Worm (Caenorhabditis elegans) whole organism, mixed stage, embryonic: ENCODE measurements around the gene B0432.1.

Source experiments
- M03D4.4 ChIP-seq: sonication (generic microtip); optimal IDR thresholded peaks from 2 replicates; lab custom pipeline; 2017; ENCODE audit warnings: mild to moderate bottlenecking, missing genetic modification characterization, missing compliant biosample characterization
- bed-3 ChIP-seq: fragments of 200-800 bp; sonication (Bioruptor generic); optimal IDR thresholded peaks from 3 replicates; lab custom pipeline; 2018; ENCODE audit warnings: mild to moderate bottlenecking, missing genetic modification characterization, moderate library complexity, missing compliant biosample characterization
- blmp-1 ChIP-seq: fragments of 150-350 bp; optimal IDR thresholded peaks from 2 replicates; lab custom pipeline; 2014; ENCODE audit warnings: missing biosample characterization, missing genetic modification characterization
- ceh-39 ChIP-seq: fragments of 150-350 bp; optimal IDR thresholded peaks from 2 replicates; lab custom pipeline; 2014; ENCODE audit warnings: missing biosample characterization, missing genetic modification characterization
- ceh-43 ChIP-seq: fragments of 200-800 bp; sonication (Bioruptor generic); optimal IDR thresholded peaks from 2 replicates; lab custom pipeline; 2018; ENCODE audit warnings: mild to moderate bottlenecking, missing genetic modification characterization, moderate library complexity, missing compliant biosample characterization
- ceh-83 ChIP-seq: fragments of 200-800 bp; sonication (Bioruptor generic); optimal IDR thresholded peaks from 2 replicates; lab custom pipeline; 2018; ENCODE audit warnings: mild to moderate bottlenecking, missing genetic modification characterization, missing compliant biosample characterization
- ces-1 ChIP-seq: fragments of 150-350 bp; optimal IDR thresholded peaks from 2 replicates; lab custom pipeline; 2014; ENCODE audit warnings: missing biosample characterization, missing genetic modification reagents, missing genetic modification characterization
- cnd-1 ChIP-seq: fragments of 200-800 bp; sonication (Bioruptor generic); optimal IDR thresholded peaks from 2 replicates; lab custom pipeline; 2018; ENCODE audit warnings: mild to moderate bottlenecking, missing genetic modification characterization, missing compliant biosample characterization
- drap-1 ChIP-seq: fragments of 200-800 bp; sonication (Bioruptor generic); optimal IDR thresholded peaks from 3 replicates; lab custom pipeline; 2018; ENCODE audit warnings: mild to moderate bottlenecking, missing genetic modification characterization, missing compliant biosample characterization
- elt-3 ChIP-seq: fragments of 150-350 bp; optimal IDR thresholded peaks from 2 replicates; lab custom pipeline; 2014; ENCODE audit warnings: missing biosample characterization, missing genetic modification characterization
- ham-2 ChIP-seq: fragments of 200-800 bp; sonication (Bioruptor generic); optimal IDR thresholded peaks from 2 replicates; lab custom pipeline; 2018; ENCODE audit warnings: mild to moderate bottlenecking, missing genetic modification characterization, missing compliant biosample characterization
- hlh-1 ChIP-seq: fragments of 150-350 bp; optimal IDR thresholded peaks from 2 replicates; lab custom pipeline; 2014; ENCODE audit warnings: missing biosample characterization, missing genetic modification reagents, missing genetic modification characterization
- lin-13 ChIP-seq: fragments of 150-350 bp; optimal IDR thresholded peaks from 2 replicates; lab custom pipeline; 2014; ENCODE audit warnings: missing biosample characterization, missing genetic modification characterization
- lin-32 ChIP-seq: fragments of 200-800 bp; sonication (Bioruptor generic); optimal IDR thresholded peaks from 2 replicates; lab custom pipeline; 2018; ENCODE audit warnings: mild to moderate bottlenecking, missing genetic modification characterization, missing compliant biosample characterization
- lsy-2 ChIP-seq: fragments of 150-350 bp; optimal IDR thresholded peaks from 2 replicates; lab custom pipeline; 2014; ENCODE audit warnings: missing biosample characterization, missing genetic modification characterization
- mab-5 ChIP-seq: fragments of 150-350 bp; optimal IDR thresholded peaks from 2 replicates; lab custom pipeline; 2014; ENCODE audit warnings: missing biosample characterization, missing genetic modification characterization
- mep-1 ChIP-seq: fragments of 150-350 bp; optimal IDR thresholded peaks from 2 replicates; lab custom pipeline; 2017; ENCODE audit warnings: missing biosample characterization, missing genetic modification reagents, missing genetic modification characterization, inconsistent platforms
- mls-2 ChIP-seq: sonication (generic microtip); optimal IDR thresholded peaks from 2 replicates; lab custom pipeline; 2016; ENCODE audit warnings: mild to moderate bottlenecking, missing genetic modification characterization, moderate library complexity, missing compliant biosample characterization
- nhr-2 ChIP-seq: fragments of 150-350 bp; optimal IDR thresholded peaks from 2 replicates; lab custom pipeline; 2014; ENCODE audit warnings: missing biosample characterization, missing genetic modification characterization
- nhr-237 ChIP-seq: fragments of 150-350 bp; optimal IDR thresholded peaks from 2 replicates; lab custom pipeline; 2014; ENCODE audit warnings: missing biosample characterization, missing genetic modification characterization
- nhr-28 ChIP-seq: fragments of 150-350 bp; optimal IDR thresholded peaks from 2 replicates; lab custom pipeline; 2014; ENCODE audit warnings: missing biosample characterization, missing genetic modification characterization
- nhr-76 ChIP-seq: sonication (generic microtip); optimal IDR thresholded peaks from 2 replicates; lab custom pipeline; 2017; ENCODE audit warnings: missing biosample characterization, missing genetic modification characterization
- pha-4 ChIP-seq: fragments of 150-350 bp; optimal IDR thresholded peaks from 2 replicates; lab custom pipeline; 2018; ENCODE audit warnings: missing biosample characterization, missing genetic modification reagents, missing genetic modification characterization
- sem-2 ChIP-seq: fragments of 200-800 bp; sonication (Bioruptor generic); optimal IDR thresholded peaks from 2 replicates; lab custom pipeline; 2018; ENCODE audit warnings: mild to moderate bottlenecking, missing genetic modification characterization, missing compliant biosample characterization
- snpc-4 ChIP-seq: fragments of 150-350 bp; optimal IDR thresholded peaks from 2 replicates; lab custom pipeline; 2014; ENCODE audit warnings: missing biosample characterization, missing genetic modification characterization
- sptf-1 ChIP-seq: sonication (generic microtip); optimal IDR thresholded peaks from 2 replicates; lab custom pipeline; 2017; ENCODE audit warnings: mild to moderate bottlenecking, missing genetic modification characterization, moderate library complexity, missing compliant biosample characterization
- unc-120 ChIP-seq: sonication (generic microtip); optimal IDR thresholded peaks from 2 replicates; lab custom pipeline; 2017; ENCODE audit warnings: missing genetic modification characterization, missing compliant biosample characterization; ENCODE audit not compliant: poor library complexity, severe bottlenecking
- unc-39 ChIP-seq: fragments of 150-350 bp; optimal IDR thresholded peaks from 2 replicates; lab custom pipeline; 2014; ENCODE audit warnings: missing biosample characterization, missing genetic modification characterization
- zip-8 ChIP-seq: fragments of 150-350 bp; optimal IDR thresholded peaks from 2 replicates; lab custom pipeline; 2014; ENCODE audit warnings: missing biosample characterization, missing genetic modification characterization
- ztf-11 ChIP-seq: fragments of 150-350 bp; optimal IDR thresholded peaks from 2 replicates; lab custom pipeline; 2014; ENCODE audit warnings: missing biosample characterization, missing genetic modification characterization

B0432.1 gene

ce11 chrII:333853-334449 lies 36.8 kb downstream of the B0432.1 start:
- no peak for TF ChIP-seq mep-1 (tag; lab: Kevin White, UChicago)
- TF ChIP-seq blmp-1 (tag; lab: Kevin White, UChicago), result peak; percentile 90
- TF ChIP-seq, all 35 proteins: peak for 1

ce11 chrII:334828-335227 lies 37.6 kb downstream of the B0432.1 start:
- no peak for TF ChIP-seq nhr-2 (tag; lab: Kevin White, UChicago)
- TF ChIP-seq nhr-237 (tag; lab: Kevin White, UChicago), result no peak
- no peak for TF ChIP-seq cnd-1 (tag; lab: Kevin White, UChicago)
- TF ChIP-seq blmp-1 (tag; lab: Kevin White, UChicago), result no peak
- TF ChIP-seq ham-2 (GFP tag; lab: Kevin White, UChicago), result no peak
- no peak for TF ChIP-seq mab-5 (tag; lab: Kevin White, UChicago)
- no peak for TF ChIP-seq ceh-83 (GFP tag; lab: Kevin White, UChicago)
- no peak for TF ChIP-seq pha-4 (tag; lab: Kevin White, UChicago)
- no peak for TF ChIP-seq unc-120 (tag; lab: Kevin White, UChicago)
- no peak for TF ChIP-seq lsy-2 (tag; lab: Kevin White, UChicago)
- TF ChIP-seq ces-1, result no peak
- TF ChIP-seq sptf-1 (tag; lab: Kevin White, UChicago), result no peak
- TF ChIP-seq snpc-4 (tag; lab: Kevin White, UChicago), result no peak
- TF ChIP-seq M03D4.4 (tag; lab: Kevin White, UChicago), result no peak
- no peak for TF ChIP-seq lin-13 (tag; lab: Kevin White, UChicago)

ce11 chrII:337233-337832 lies 40.1 kb downstream of the B0432.1 start, which contains the start of gene cpn-2:
cpn-2 (plus strand) TSS chrII:337782.
- no peak for TF ChIP-seq snpc-4 (tag; lab: Kevin White, UChicago)
- peak; percentile 87 for TF ChIP-seq blmp-1 (tag; lab: Kevin White, UChicago)
- TF ChIP-seq pha-4 (tag; lab: Kevin White, UChicago), result no peak
- peak; percentile 57 for TF ChIP-seq ham-2 (GFP tag; lab: Kevin White, UChicago)
- TF ChIP-seq, all 35 proteins: peak for 2

ce11 chrII:340224-340623 lies 43.0 kb downstream of the B0432.1 start, which contains the start of gene clc-31:
clc-31 (plus strand) TSS chrII:340524.
- TF ChIP-seq ceh-83 (GFP tag; lab: Kevin White, UChicago), result no peak
- TF ChIP-seq lin-32, result no peak
- no peak for TF ChIP-seq snpc-4 (tag; lab: Kevin White, UChicago)
- TF ChIP-seq zip-8 (tag; lab: Kevin White, UChicago), result no peak
- TF ChIP-seq mls-2 (tag; lab: Kevin White, UChicago), result no peak
- no peak for TF ChIP-seq cnd-1 (tag; lab: Kevin White, UChicago)
- TF ChIP-seq hlh-1 (tag; lab: Kevin White, UChicago), result no peak
- TF ChIP-seq, all 35 proteins: peak for 0

- TF ChIP-seq lin-13 (tag; lab: Kevin White, UChicago), result no peak
- no peak for TF ChIP-seq nhr-237 (tag; lab: Kevin White, UChicago)
Measured at ce11 chrII:340714-341113, 43.5 kb downstream of the B0432.1 start.

ce11 chrII:341282-341681 lies 44.1 kb downstream of the B0432.1 start:
- TF ChIP-seq ceh-39 (tag; lab: Kevin White, UChicago) (no peak), M03D4.4 (tag; lab: Kevin White, UChicago) (no peak), elt-3 (no peak), sptf-1 (tag; lab: Kevin White, UChicago) (no peak), drap-1 (GFP tag; lab: Kevin White, UChicago) (no peak), nhr-28 (tag; lab: Kevin White, UChicago) (no peak), hlh-1 (tag; lab: Kevin White, UChicago) (no peak), nhr-76 (tag; lab: Kevin White, UChicago) (no peak), lin-32 (no peak), blmp-1 (tag; lab: Kevin White, UChicago) (no peak), ceh-43 (GFP tag; lab: Kevin White, UChicago) (no peak), unc-39 (tag; lab: Kevin White, UChicago) (no peak), ham-2 (GFP tag; lab: Kevin White, UChicago) (no peak), unc-120 (tag; lab: Kevin White, UChicago) (no peak), zip-8 (tag; lab: Kevin White, UChicago) (no peak), ztf-11 (tag; lab: Kevin White, UChicago) (no peak), bed-3 (GFP tag; lab: Kevin White, UChicago) (no peak), sem-2 (GFP tag; lab: Kevin White, UChicago) (no peak), lsy-2 (tag; lab: Kevin White, UChicago) (no peak)
